Worm (Caenorhabditis elegans) whole organism, L1 larva: ENCODE measurements around the gene mboa-2.

Experiments used
- dsc-1 ChIP-seq: sonication (generic microtip); optimal IDR thresholded peaks from 2 replicates; lab custom pipeline; 2016; ENCODE audit warnings: mild to moderate bottlenecking, missing genetic modification characterization, missing compliant biosample characterization
- mdl-1 ChIP-seq, 2 experiments: fragments of 150-350 bp; optimal IDR thresholded peaks; 2 replicates each; lab custom pipeline; 2014 to 2017; ENCODE audit warnings: missing biosample characterization in 2 of 2, missing genetic modification characterization in 2 of 2, inconsistent platforms in 1 of 2
- nhr-77 ChIP-seq: fragments of 150-350 bp; optimal IDR thresholded peaks from 2 replicates; lab custom pipeline; 2014; ENCODE audit warnings: missing biosample characterization, missing genetic modification characterization

DNA sequence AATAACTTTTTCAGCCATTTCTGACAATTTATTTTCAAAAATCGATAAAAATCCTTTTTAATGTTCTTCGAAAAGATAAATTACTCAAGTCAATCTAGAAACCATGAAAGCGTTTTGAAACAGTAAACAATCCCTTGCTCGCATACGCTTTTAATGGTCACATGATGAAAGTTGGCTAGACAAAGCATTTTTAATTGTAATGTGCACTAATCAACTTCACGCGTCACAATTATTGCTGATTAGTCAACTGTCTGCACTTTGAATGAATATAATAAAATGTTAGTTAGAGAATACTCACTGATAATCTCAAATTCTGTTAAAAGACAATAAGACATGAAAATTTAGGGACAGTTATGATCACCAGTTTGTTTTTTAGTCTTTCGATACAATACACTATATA is 34.3 kb upstream of the mboa-2 start:
- TF ChIP-seq nhr-77 (tag; lab: Kevin White, UChicago): no peak
- TF ChIP-seq dsc-1: no peak
- TF ChIP-seq mdl-1 (tag; optimal IDR thresholded peaks at IDR 0.05; lab: Kevin White, UChicago): no peak
